Fruit fly (Drosophila melanogaster) whole organism, prepupa: ENCODE results near the gene prd1.
A peak's percentile ranks its signal among the peaks of the same experiment; 100 is the strongest.

Experiments used
- Blimp-1 ChIP-seq: fragments of 200-800 bp; sonication (Bioruptor generic); optimal IDR thresholded peaks from 3 replicates; lab custom pipeline; 2017; ENCODE audit warnings: missing biosample characterization, missing genetic modification characterization, mild to moderate bottlenecking, moderate library complexity, missing genetic modification reagents
- CG10669 ChIP-seq: fragments of 200-800 bp; sonication (Bioruptor generic); optimal IDR thresholded peaks from 3 replicates; lab custom pipeline; 2018; ENCODE audit warnings: missing biosample characterization, mild to moderate bottlenecking, missing genetic modification characterization, moderate library complexity
- CG11294 ChIP-seq: fragments of 200-800 bp; sonication (Bioruptor generic); IDR thresholded peaks from 2 replicates; pipeline ENCODE4 v1.3.6; 2022; ENCODE audit warnings: missing biosample characterization, missing genetic modification characterization
- CG11762 ChIP-seq: fragments of 200-800 bp; sonication (Bioruptor generic); optimal IDR thresholded peaks from 3 replicates; lab custom pipeline; 2016; ENCODE audit warnings: missing biosample characterization, missing genetic modification characterization; ENCODE audit not compliant: insufficient read depth
- CG11902 ChIP-seq: fragments of 200-800 bp; sonication (Bioruptor generic); optimal IDR thresholded peaks from 3 replicates; lab custom pipeline; 2016; ENCODE audit warnings: missing biosample characterization, missing genetic modification characterization
- CG15336 ChIP-seq: fragments of 200-800 bp; sonication (Bioruptor generic); IDR thresholded peaks from 2 replicates; pipeline ENCODE4 v1.3.6; 2022; ENCODE audit warnings: missing biosample characterization, missing genetic modification characterization
- CG1621 ChIP-seq: fragments of 200-800 bp; sonication (Bioruptor generic); optimal IDR thresholded peaks from 3 replicates; lab custom pipeline; 2018; ENCODE audit warnings: missing biosample characterization, mild to moderate bottlenecking, missing genetic modification characterization
- CG3032 ChIP-seq: fragments of 200-800 bp; optimal IDR thresholded peaks from 2 replicates; lab custom pipeline; 2019; ENCODE audit warnings: missing biosample characterization, mild to moderate bottlenecking, missing genetic modification characterization, moderate library complexity
- CG31627 ChIP-seq: fragments of 200-800 bp; sonication (Bioruptor generic); optimal IDR thresholded peaks from 3 replicates; lab custom pipeline; 2016; ENCODE audit warnings: missing biosample characterization, missing genetic modification characterization
- CG32006 ChIP-seq: fragments of 200-800 bp; sonication (Bioruptor generic); optimal IDR thresholded peaks from 3 replicates; lab custom pipeline; 2017; ENCODE audit warnings: missing biosample characterization, mild to moderate bottlenecking, missing genetic modification characterization
- CG6163 ChIP-seq: fragments of 200-800 bp; sonication (Bioruptor generic); IDR thresholded peaks from 3 replicates; pipeline ENCODE4 v1.3.6; 2022; ENCODE audit warnings: missing biosample characterization, missing genetic modification characterization
- CG6276 ChIP-seq: fragments of 200-800 bp; sonication (Bioruptor generic); optimal IDR thresholded peaks from 2 replicates; lab custom pipeline; 2017; ENCODE audit warnings: missing biosample characterization, mild to moderate bottlenecking, missing genetic modification characterization
- CG6792 ChIP-seq: fragments of 200-800 bp; sonication (Bioruptor generic); optimal IDR thresholded peaks from 3 replicates; lab custom pipeline; 2016; ENCODE audit warnings: missing biosample characterization, missing genetic modification characterization
- CG6808 ChIP-seq: fragments of 200-800 bp; sonication (Bioruptor generic); optimal IDR thresholded peaks from 3 replicates; lab custom pipeline; 2017; ENCODE audit warnings: missing biosample characterization, missing genetic modification characterization, mild to moderate bottlenecking, moderate library complexity, missing genetic modification reagents
- CG8319 ChIP-seq: fragments of 200-800 bp; sonication (Bioruptor generic); optimal IDR thresholded peaks from 3 replicates; lab custom pipeline; 2016; ENCODE audit warnings: missing biosample characterization, missing genetic modification characterization
- CG8632 ChIP-seq: fragments of 200-800 bp; sonication (Bioruptor generic); optimal IDR thresholded peaks from 3 replicates; lab custom pipeline; 2016; ENCODE audit warnings: missing biosample characterization, missing genetic modification characterization
- CG9139 ChIP-seq: fragments of 200-800 bp; sonication (Bioruptor generic); optimal IDR thresholded peaks from 3 replicates; lab custom pipeline; 2017; ENCODE audit warnings: missing biosample characterization, mild to moderate bottlenecking, missing genetic modification characterization
- Eip75B ChIP-seq: fragments of 200-800 bp; sonication (Bioruptor generic); optimal IDR thresholded peaks from 3 replicates; lab custom pipeline; 2016; ENCODE audit warnings: missing biosample characterization, missing genetic modification characterization
- Eip78C ChIP-seq: fragments of 200-800 bp; sonication (Bioruptor generic); peaks from one replicate; lab custom pipeline; 2016; ENCODE audit warnings: missing biosample characterization, missing genetic modification characterization
- Ets21C ChIP-seq: fragments of 200-800 bp; sonication (Bioruptor generic); optimal IDR thresholded peaks from 3 replicates; lab custom pipeline; 2016; ENCODE audit warnings: missing biosample characterization, missing genetic modification characterization
- Ets96B ChIP-seq: fragments of 200-800 bp; optimal IDR thresholded peaks from 2 replicates; lab custom pipeline; 2019; ENCODE audit warnings: missing biosample characterization, mild to moderate bottlenecking, missing genetic modification characterization, moderate library complexity
- Gug ChIP-seq: fragments of 200-800 bp; sonication (Bioruptor generic); IDR thresholded peaks from 2 replicates; pipeline ENCODE4 v1.3.6; 2022; ENCODE audit warnings: missing biosample characterization, missing genetic modification characterization
- Hr38 ChIP-seq: sonication (Bioruptor generic); optimal IDR thresholded peaks from 2 replicates; lab custom pipeline; 2016; ENCODE audit warnings: missing biosample characterization, missing genetic modification characterization
- Hr39 ChIP-seq: fragments of 200-800 bp; sonication (Bioruptor generic); optimal IDR thresholded peaks from 2 replicates; lab custom pipeline; 2016; ENCODE audit warnings: missing biosample characterization, missing genetic modification characterization
- Hr4 ChIP-seq: fragments of 200-800 bp; sonication (Bioruptor generic); optimal IDR thresholded peaks from 3 replicates; lab custom pipeline; 2016; ENCODE audit warnings: missing biosample characterization, missing genetic modification characterization
- Lpt ChIP-seq: fragments of 200-800 bp; sonication (Bioruptor generic); optimal IDR thresholded peaks from 3 replicates; lab custom pipeline; 2016; ENCODE audit warnings: missing biosample characterization, missing genetic modification characterization
- Sox14 ChIP-seq: fragments of 200-800 bp; sonication (Bioruptor generic); optimal IDR thresholded peaks from 3 replicates; lab custom pipeline; 2016; ENCODE audit warnings: missing biosample characterization, missing genetic modification characterization
- Sox15 ChIP-seq: fragments of 200-800 bp; sonication (Bioruptor generic); optimal IDR thresholded peaks from 3 replicates; lab custom pipeline; 2016; ENCODE audit warnings: missing biosample characterization, missing genetic modification characterization
- achi ChIP-seq: fragments of 200-800 bp; sonication (Bioruptor generic); optimal IDR thresholded peaks from 3 replicates; lab custom pipeline; 2016; ENCODE audit warnings: missing biosample characterization, missing genetic modification characterization
- cyc ChIP-seq: fragments of 200-800 bp; sonication (Bioruptor generic); optimal IDR thresholded peaks from 3 replicates; lab custom pipeline; 2016; ENCODE audit warnings: missing biosample characterization, missing genetic modification characterization
- dac ChIP-seq: fragments of 200-800 bp; sonication (Bioruptor generic); optimal IDR thresholded peaks from 2 replicates; lab custom pipeline; 2017; ENCODE audit warnings: missing biosample characterization, mild to moderate bottlenecking, missing genetic modification characterization
- eg ChIP-seq: fragments of 200-800 bp; sonication (Bioruptor generic); IDR thresholded peaks from 3 replicates; pipeline ENCODE4 v1.3.6; 2022; ENCODE audit warnings: missing biosample characterization, missing genetic modification characterization
- esn ChIP-seq: fragments of 200-800 bp; sonication (Bioruptor generic); optimal IDR thresholded peaks from 2 replicates; lab custom pipeline; 2016; ENCODE audit warnings: missing biosample characterization, mild to moderate bottlenecking, missing genetic modification characterization, moderate library complexity
- fd59A ChIP-seq: fragments of 200-800 bp; sonication (Bioruptor generic); optimal IDR thresholded peaks from 2 replicates; lab custom pipeline; 2017; ENCODE audit warnings: missing biosample characterization, mild to moderate bottlenecking, missing genetic modification characterization, missing genetic modification reagents
- fkh ChIP-seq: fragments of 200-800 bp; sonication (Bioruptor generic); optimal IDR thresholded peaks from 3 replicates; lab custom pipeline; 2017; ENCODE audit warnings: missing biosample characterization, mild to moderate bottlenecking, missing genetic modification characterization, moderate library complexity
- lz ChIP-seq: fragments of 200-800 bp; sonication (Bioruptor generic); optimal IDR thresholded peaks from 3 replicates; lab custom pipeline; 2016; ENCODE audit warnings: missing biosample characterization, missing genetic modification characterization
- net ChIP-seq: fragments of 200-800 bp; sonication (Bioruptor generic); optimal IDR thresholded peaks from 3 replicates; lab custom pipeline; 2016; ENCODE audit warnings: missing biosample characterization, missing genetic modification characterization
- salr ChIP-seq, 2 experiments: fragments of 200-800 bp; sonication (Bioruptor generic); optimal IDR thresholded peaks; 3 replicates each; lab custom pipeline; 2016 to 2018; ENCODE audit warnings: missing biosample characterization in 2 of 2, missing genetic modification characterization in 2 of 2, mild to moderate bottlenecking in 1 of 2
- spab ChIP-seq: fragments of 200-800 bp; sonication (Bioruptor generic); optimal IDR thresholded peaks from 2 replicates; lab custom pipeline; 2017; ENCODE audit warnings: missing biosample characterization, mild to moderate bottlenecking, missing genetic modification characterization, missing genetic modification reagents
- topi ChIP-seq: fragments of 200-800 bp; sonication (Bioruptor generic); optimal IDR thresholded peaks from 3 replicates; lab custom pipeline; 2016; ENCODE audit warnings: missing biosample characterization, missing genetic modification characterization
- vri ChIP-seq: fragments of 200-800 bp; sonication (Bioruptor generic); optimal IDR thresholded peaks from 3 replicates; lab custom pipeline; 2016; ENCODE audit warnings: missing biosample characterization, mild to moderate bottlenecking, missing genetic modification characterization

prd1 gene

dm6 chr3R:11779357-11780018 is 7.3 kb downstream of the prd1 start (continued):
- TF ChIP-seq CG10669 (peak; percentile 90), CG6792 (GFP tag; lab: Kevin White, UChicago) (peak; percentile 87), lz (peak; percentile 94), Eip75B (GFP tag; lab: Kevin White, UChicago) (peak; percentile 91), Hr39 (GFP tag; lab: Kevin White, UChicago) (peak; percentile 92), Ets96B (tag; lab: Kevin White, UChicago) (peak; percentile 94), CG8319 (GFP tag; lab: Kevin White, UChicago) (peak; percentile 83), CG9139 (GFP tag; lab: Kevin White, UChicago) (peak; percentile 78), esn (GFP tag; lab: Kevin White, UChicago) (peak; percentile 95), Sox15 (GFP tag; lab: Kevin White, UChicago) (peak; percentile 88), CG32006 (GFP tag; lab: Kevin White, UChicago) (peak; percentile 93), spab (GFP tag; lab: Kevin White, UChicago) (peak; percentile 88), Sox14 (GFP tag; lab: Kevin White, UChicago) (peak; percentile 94), CG6163 (GFP tag; lab: Robert Waterston, UW) (peak; percentile 84), CG1621 (peak; percentile 81), fd59A (GFP tag; lab: Kevin White, UChicago) (peak; percentile 92)

dm6 chr3R:11778879-11779278 is 7.9 kb downstream of the prd1 start:
- TF ChIP-seq CG31627 (GFP tag; lab: Kevin White, UChicago) (no peak), CG10669 (no peak), CG11902 (no peak), Eip78C (no peak), Hr39 (GFP tag; lab: Kevin White, UChicago) (no peak), CG11294 (GFP tag; lab: Robert Waterston, UW) (peak; percentile 41; the same call in 1 of the 2 replicates), CG6808 (GFP tag; lab: Kevin White, UChicago) (no peak), Hr4 (no peak), CG6163 (GFP tag; lab: Robert Waterston, UW) (peak; percentile 77), Gug (GFP tag; lab: Robert Waterston, UW) (0 out of 2 replicates have a peak, but pooled peaks have one; percentile 30), esn (GFP tag; lab: Kevin White, UChicago) (no peak), cyc (GFP tag; lab: Kevin White, UChicago) (no peak), vri (no peak)

DNA sequence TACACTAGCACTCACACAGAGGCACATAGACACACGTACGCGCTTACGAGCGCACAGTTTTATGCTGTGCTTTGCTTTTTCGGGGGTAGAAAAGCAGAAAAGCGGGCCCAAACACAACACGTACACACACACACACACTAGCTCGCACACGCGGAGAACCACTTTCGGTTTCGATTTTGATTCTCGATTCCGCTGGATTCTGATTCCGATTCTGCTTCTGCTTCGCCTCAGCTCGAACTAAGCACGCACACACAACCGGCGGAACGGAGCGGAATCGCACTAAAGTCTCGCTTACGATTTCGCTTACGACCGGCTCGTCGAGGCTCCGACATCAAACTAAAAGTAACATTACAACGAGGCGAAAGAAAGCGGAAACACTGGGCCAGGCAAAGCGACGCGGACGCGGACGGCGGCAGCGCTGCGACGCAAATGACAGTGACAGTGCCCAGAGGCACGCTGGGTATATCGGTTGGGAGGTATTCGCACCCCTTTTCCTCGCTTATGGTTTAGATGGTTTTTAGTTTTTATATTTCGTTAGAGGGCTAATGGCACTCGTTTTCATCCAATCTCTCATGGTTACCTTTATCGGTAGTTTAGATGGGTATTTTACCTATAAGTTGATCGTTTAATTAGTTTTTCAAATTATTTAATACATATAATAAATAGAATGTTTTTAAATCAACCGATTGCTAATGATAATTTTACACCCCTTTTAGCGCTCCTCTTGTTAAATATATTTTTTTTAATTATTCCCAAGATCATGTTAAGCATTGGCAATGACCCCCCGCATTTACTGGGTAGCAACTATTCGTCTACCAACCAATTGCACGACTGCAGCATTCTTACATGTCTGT is 8.6 kb downstream of the prd1 start:
- TF ChIP-seq fkh (no peak), fd59A (GFP tag; lab: Kevin White, UChicago) (peak; percentile 63), Ets96B (tag; lab: Kevin White, UChicago) (peak; percentile 42), CG31627 (GFP tag; lab: Kevin White, UChicago) (peak; percentile 34), CG11762 (peak; percentile 58), cyc (GFP tag; lab: Kevin White, UChicago) (peak; percentile 24), Sox14 (GFP tag; lab: Kevin White, UChicago) (peak; percentile 49), Eip75B (GFP tag; lab: Kevin White, UChicago) (peak; percentile 69), Hr39 (GFP tag; lab: Kevin White, UChicago) (peak; percentile 49), Lpt (GFP tag; lab: Kevin White, UChicago) (peak; percentile 48), Blimp-1 (GFP tag; lab: Kevin White, UChicago) (peak; percentile 99), salr (GFP tag; optimal IDR thresholded peaks at IDR 0.05; lab: Kevin White, UChicago) (peak in 1 of 2 experiments; percentile 80), vri (no peak), Gug (GFP tag; lab: Robert Waterston, UW) (peak; percentile 36; the same call in 1 of the 2 replicates), CG6792 (GFP tag; lab: Kevin White, UChicago) (peak; percentile 65), eg (peak; percentile 61), CG3032 (tag; lab: Kevin White, UChicago) (peak; percentile 46), Ets21C (no peak), CG32006 (GFP tag; lab: Kevin White, UChicago) (peak; percentile 87), dac (GFP tag; lab: Kevin White, UChicago) (peak; percentile 53), CG1621 (peak; percentile 54), achi (GFP tag; lab: Kevin White, UChicago) (peak; percentile 80), Eip78C (peak; percentile 85), Hr38 (GFP tag; lab: Kevin White, UChicago) (no peak), net (GFP tag; lab: Kevin White, UChicago) (peak; percentile 25), CG6808 (GFP tag; lab: Kevin White, UChicago) (peak; percentile 44), CG15336 (GFP tag; lab: Robert Waterston, UW) (peak; percentile 8; the same call in 1 of the 2 replicates), CG6276 (GFP tag; lab: Kevin White, UChicago) (peak; percentile 53), topi (GFP tag; lab: Kevin White, UChicago) (no peak), CG8632 (peak; percentile 69), spab (GFP tag; lab: Kevin White, UChicago) (peak; percentile 52)
